Worm (Caenorhabditis elegans): Measurements from ENCODE around the gene W05H9.2.

DNA sequence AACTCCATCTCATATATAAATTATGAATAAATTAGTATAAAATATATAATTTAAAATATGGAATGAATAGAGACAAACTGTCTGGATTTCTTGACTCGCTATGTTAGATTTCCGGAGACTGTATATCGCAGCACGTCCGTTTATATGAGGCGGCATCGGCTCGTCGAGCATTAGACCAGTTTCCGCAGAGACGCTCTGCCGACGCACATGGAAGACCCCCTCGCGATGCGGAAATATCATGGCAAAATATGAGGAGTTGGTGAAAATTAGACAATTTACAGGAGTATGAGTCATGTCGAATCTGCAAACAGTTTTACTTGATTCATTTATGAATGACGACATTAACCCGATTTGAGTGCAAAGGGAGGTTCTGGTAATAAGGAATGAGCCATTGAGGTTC is 52.7 kb downstream of the W05H9.2 start, which contains the start of gene chtb-3:
- TF ChIP-seq unc-62 (GFP tag; optimal IDR thresholded peaks at IDR 0.05) (no peak), nhr-28 (tag; optimal IDR thresholded peaks at IDR 0.05) (no peak), nhr-12 (tag; optimal IDR thresholded peaks at IDR 0.05) (no peak), mdl-1 (tag; optimal IDR thresholded peaks at IDR 0.05) (no peak), ztf-11 (tag; optimal IDR thresholded peaks at IDR 0.05) (no peak), fkh-2 (tag; optimal IDR thresholded peaks at IDR 0.05) (no peak), mml-1 (tag; optimal IDR thresholded peaks at IDR 0.05) (no peak), aly-2 (tag; optimal IDR thresholded peaks at IDR 0.05) (no peak), pha-4 (tag; optimal IDR thresholded peaks at IDR 0.05) (no peak), nhr-11 (tag; optimal IDR thresholded peaks at IDR 0.05) (no peak), jun-1 (tag; optimal IDR thresholded peaks at IDR 0.05) (no peak), elt-2 (tag; optimal IDR thresholded peaks at IDR 0.05) (no peak), egl-27 (tag; optimal IDR thresholded peaks at IDR 0.05) (no peak), ama-1 (optimal IDR thresholded peaks at IDR 0.05) (no peak)

All from whole organism, L3 larva.